Worm (Caenorhabditis elegans) whole organism, midembryonic: ENCODE results near the gene C30E1.4.
"Not testable (repeated sequence)": the region's sequence is repeated elsewhere in the genome, so short reads cannot be mapped to it uniquely, and the experiment has no call there.

Source experiments
- T22C8.4 ChIP-seq: fragments of 200-800 bp; sonication (Bioruptor generic); IDR thresholded peaks from 2 replicates; pipeline ENCODE4 v1.3.6; 2022; ENCODE audit warnings: missing genetic modification characterization, missing compliant biosample characterization
- cog-1 ChIP-seq: sonication (generic microtip); optimal IDR thresholded peaks from 2 replicates; lab custom pipeline; 2016; ENCODE audit warnings: missing genetic modification characterization, missing compliant biosample characterization
- flt-1 ChIP-seq: fragments of 200-800 bp; sonication (Bioruptor generic); IDR thresholded peaks from 2 replicates; pipeline ENCODE4 v1.3.6; 2022; ENCODE audit warnings: missing genetic modification characterization, missing compliant biosample characterization
- klf-2 ChIP-seq: fragments of 200-800 bp; sonication (Bioruptor generic); conservative IDR thresholded peaks from 2 replicates; pipeline ENCODE4 v1.3.6; 2022; ENCODE audit warnings: missing genetic modification reagents, missing genetic modification characterization, missing compliant biosample characterization
- med-1 ChIP-seq: sonication (generic microtip); optimal IDR thresholded peaks from 2 replicates; lab custom pipeline; 2017; ENCODE audit warnings: missing genetic modification characterization, mild to moderate bottlenecking, missing compliant biosample characterization, antibody characterized with exemption, missing genetic modification reagents; ENCODE audit not compliant: insufficient read depth
- ref-1 ChIP-seq: fragments of 200-800 bp; sonication (Bioruptor generic); conservative IDR thresholded peaks from 2 replicates; pipeline ENCODE4 v1.3.6; 2022; ENCODE audit warnings: missing genetic modification reagents, missing genetic modification characterization, missing compliant biosample characterization
- tab-1 ChIP-seq: fragments of 200-800 bp; sonication (Bioruptor generic); IDR thresholded peaks from 2 replicates; pipeline ENCODE4 v1.3.6; 2022; ENCODE audit warnings: missing genetic modification characterization, missing compliant biosample characterization
- ztf-23 ChIP-seq: fragments of 200-800 bp; sonication (Bioruptor generic); IDR thresholded peaks from 2 replicates; pipeline ENCODE4 v1.3.6; 2022; ENCODE audit warnings: missing genetic modification reagents, missing genetic modification characterization, missing compliant biosample characterization
- ztf-29 ChIP-seq: fragments of 200-800 bp; sonication (Bioruptor generic); IDR thresholded peaks from 2 replicates; pipeline ENCODE4 v1.3.6; 2022; ENCODE audit warnings: missing genetic modification reagents, missing genetic modification characterization, missing compliant biosample characterization

The C30E1.4 gene

DNA sequence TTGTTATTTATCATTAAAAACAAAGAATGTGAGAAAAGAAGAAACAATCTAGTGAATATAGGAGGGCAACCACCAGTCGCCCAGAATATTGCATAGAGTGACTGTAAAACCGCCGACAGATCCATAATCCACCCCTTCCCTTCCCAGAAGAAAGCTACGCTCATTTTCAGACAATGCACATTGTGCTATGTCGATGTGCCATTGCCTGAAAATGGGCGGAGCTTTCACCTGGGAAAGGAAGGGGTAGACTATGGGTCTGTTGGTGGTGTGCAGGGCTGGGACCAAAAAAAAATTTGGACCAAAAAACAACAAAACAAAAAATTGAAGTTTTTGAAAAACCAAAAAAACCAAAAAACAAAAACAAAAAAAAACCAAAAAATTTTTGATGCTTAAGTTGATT lies 20.1 kb upstream of the C30E1.4 start, which contains the start of gene F39F10.4:
Gene F39F10.4 (minus strand): TSS at position 101 of the 400 bp plus-strand sequence.
- TF ChIP-seq ztf-29 (GFP tag; lab: Robert Waterston, UW): no peak
- TF ChIP-seq T22C8.4 (GFP tag; lab: Robert Waterston, UW): no peak
- no peak for TF ChIP-seq tab-1 (GFP tag; lab: Robert Waterston, UW)
- TF ChIP-seq ref-1 (GFP tag; lab: Robert Waterston, UW): no peak
- TF ChIP-seq flt-1: no peak
- no peak for TF ChIP-seq ztf-23
- no peak for TF ChIP-seq med-1 (GFP tag; lab: Kevin White, UChicago)
- TF ChIP-seq cog-1 (tag; lab: Kevin White, UChicago): no peak
- TF ChIP-seq klf-2 (GFP tag; lab: Robert Waterston, UW): no peak

DNA sequence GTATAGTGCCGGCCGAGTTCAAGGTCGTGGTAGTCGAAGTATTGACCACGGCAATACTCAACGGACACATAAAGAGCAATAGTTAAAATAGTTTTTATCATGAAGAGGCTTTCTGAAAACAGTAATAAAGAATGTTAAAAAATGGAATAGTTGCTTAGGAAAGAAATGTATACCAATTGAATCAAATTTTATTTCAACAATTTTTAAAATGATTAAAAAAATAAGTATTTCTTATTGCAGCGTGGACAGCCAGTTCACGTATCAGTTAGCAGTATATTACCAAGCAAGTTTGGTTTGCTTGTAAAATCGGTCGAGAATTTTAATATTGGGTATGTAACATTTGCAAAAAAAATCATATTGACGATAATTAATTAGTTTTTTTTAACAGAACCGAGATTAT lies 10.1 kb upstream of the C30E1.4 start, which contains the start of gene F39F10.5:
Gene F39F10.5 (minus strand): TSS at position 101 of the 400 bp plus-strand sequence.
- not testable (repeated sequence) for TF ChIP-seq klf-2 (GFP tag; lab: Robert Waterston, UW); flt-1; ref-1 (GFP tag; lab: Robert Waterston, UW)

DNA sequence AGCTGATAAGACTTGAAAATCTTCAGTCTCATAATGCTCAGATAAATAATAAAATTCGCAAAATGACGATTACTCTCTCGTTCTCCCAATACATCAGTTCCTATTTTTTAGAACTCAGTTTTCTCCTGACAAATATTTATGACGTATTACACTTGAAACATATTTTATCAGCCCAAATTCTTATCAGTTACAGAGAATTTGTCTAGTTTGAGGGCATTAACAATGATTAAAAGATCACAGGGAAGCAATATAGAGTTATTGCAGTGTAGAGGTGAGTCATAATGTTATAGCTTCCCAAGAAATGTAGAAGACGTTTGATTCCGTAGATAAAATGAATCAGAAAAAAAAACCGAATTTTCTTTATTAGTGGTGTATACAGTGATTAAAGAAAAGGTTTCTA lies 4.3 kb upstream of the C30E1.4 start:
- TF ChIP-seq ztf-23: no peak
- no peak for TF ChIP-seq tab-1 (GFP tag; lab: Robert Waterston, UW)
- TF ChIP-seq klf-2 (GFP tag; lab: Robert Waterston, UW): no peak
- TF ChIP-seq T22C8.4 (GFP tag; lab: Robert Waterston, UW): no peak
- no peak for TF ChIP-seq flt-1
- no peak for TF ChIP-seq cog-1 (tag; lab: Kevin White, UChicago)
- no peak for TF ChIP-seq ref-1 (GFP tag; lab: Robert Waterston, UW)
- TF ChIP-seq ztf-29 (GFP tag; lab: Robert Waterston, UW): no peak
- TF ChIP-seq med-1 (GFP tag; lab: Kevin White, UChicago): no peak

DNA sequence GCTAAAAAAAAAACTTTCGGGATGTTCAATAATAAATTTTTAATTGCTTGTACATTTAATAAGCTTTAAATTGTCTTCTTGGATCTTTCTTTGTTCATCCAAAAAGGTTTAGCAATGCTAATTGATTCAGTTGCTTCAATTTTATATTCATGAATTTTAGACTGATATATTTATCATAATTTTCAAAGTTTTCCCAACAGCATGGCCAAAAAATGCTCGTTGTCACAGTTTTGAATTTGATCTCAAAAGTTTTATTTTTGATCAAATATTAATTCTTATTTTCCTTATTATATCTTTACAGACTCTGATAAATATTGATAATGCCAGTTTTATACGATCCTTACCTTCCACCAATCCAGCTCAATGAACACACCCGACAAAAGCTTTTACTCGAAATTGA lies 2.2 kb upstream of the C30E1.4 start, which contains the start of gene fbxb-114:
Gene fbxb-114 (plus strand): TSS at position 301 of the 400 bp plus-strand sequence.
- TF ChIP-seq klf-2 (GFP tag; lab: Robert Waterston, UW) (no peak), med-1 (GFP tag; lab: Kevin White, UChicago) (no peak), ztf-23 (no peak), flt-1 (no peak), T22C8.4 (GFP tag; lab: Robert Waterston, UW) (no peak), ref-1 (GFP tag; lab: Robert Waterston, UW) (no peak), cog-1 (tag; lab: Kevin White, UChicago) (no peak), tab-1 (GFP tag; lab: Robert Waterston, UW) (no peak), ztf-29 (GFP tag; lab: Robert Waterston, UW) (no peak)

DNA sequence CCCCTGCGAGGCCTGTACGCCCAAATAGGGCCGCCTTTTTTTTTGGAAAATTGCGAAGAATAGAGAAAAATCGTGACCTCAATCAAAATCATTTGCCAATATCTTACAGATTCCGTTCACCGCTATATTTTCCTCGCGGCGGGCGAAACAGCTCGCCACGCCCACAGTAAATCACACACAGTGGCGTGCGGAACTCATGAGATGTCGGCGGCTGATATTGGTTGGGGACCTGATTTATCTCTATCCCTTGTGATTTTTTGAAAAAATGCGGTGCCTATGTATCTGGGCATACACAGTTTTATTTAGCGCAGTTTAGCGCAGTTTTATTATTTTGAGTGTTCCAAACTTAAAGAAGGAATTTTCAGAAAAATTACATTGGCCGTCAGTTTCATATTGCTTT lies 1.6 kb downstream of the C30E1.4 start:
- TF ChIP-seq med-1 (GFP tag; lab: Kevin White, UChicago) (no peak), ref-1 (GFP tag; lab: Robert Waterston, UW) (no peak), flt-1 (no peak), cog-1 (tag; lab: Kevin White, UChicago) (no peak), T22C8.4 (GFP tag; lab: Robert Waterston, UW) (no peak), tab-1 (GFP tag; lab: Robert Waterston, UW) (no peak), ztf-29 (GFP tag; lab: Robert Waterston, UW) (no peak), ztf-23 (no peak), klf-2 (GFP tag; lab: Robert Waterston, UW) (no peak)

DNA sequence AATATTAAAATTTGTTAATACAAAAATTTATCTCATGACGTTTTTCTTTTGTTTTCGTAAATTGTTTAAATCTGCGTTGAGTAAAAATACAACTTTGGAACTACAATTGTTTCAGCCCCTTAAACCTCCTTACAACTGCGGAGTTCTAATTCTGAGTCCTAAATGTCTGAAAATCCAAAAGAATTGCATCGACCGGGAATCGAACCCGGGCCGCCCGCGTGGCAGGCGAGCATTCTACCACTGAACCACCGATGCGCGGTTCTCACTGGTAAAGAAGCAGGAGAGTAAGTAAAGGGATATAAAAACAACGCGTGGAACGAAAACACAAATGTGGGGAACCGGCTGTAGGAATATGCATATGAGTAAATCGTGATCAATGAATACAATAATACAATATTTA lies 4.4 kb downstream of the C30E1.4 start:
- TF ChIP-seq ref-1 (GFP tag; lab: Robert Waterston, UW): peak; percentile 81
- TF ChIP-seq T22C8.4 (GFP tag; lab: Robert Waterston, UW): peak; percentile 76
- TF ChIP-seq klf-2 (GFP tag; lab: Robert Waterston, UW): peak; percentile 74
- peak; percentile 95 for TF ChIP-seq flt-1
- TF ChIP-seq ztf-29 (GFP tag; lab: Robert Waterston, UW): peak; percentile 66; the same call in 1 of the 2 replicates
- peak; percentile 89 for TF ChIP-seq tab-1 (GFP tag; lab: Robert Waterston, UW)
- TF ChIP-seq cog-1 (tag; lab: Kevin White, UChicago): peak; percentile 51
- TF ChIP-seq med-1 (GFP tag; lab: Kevin White, UChicago): peak; percentile 68
- peak; percentile 78 for TF ChIP-seq ztf-23

DNA sequence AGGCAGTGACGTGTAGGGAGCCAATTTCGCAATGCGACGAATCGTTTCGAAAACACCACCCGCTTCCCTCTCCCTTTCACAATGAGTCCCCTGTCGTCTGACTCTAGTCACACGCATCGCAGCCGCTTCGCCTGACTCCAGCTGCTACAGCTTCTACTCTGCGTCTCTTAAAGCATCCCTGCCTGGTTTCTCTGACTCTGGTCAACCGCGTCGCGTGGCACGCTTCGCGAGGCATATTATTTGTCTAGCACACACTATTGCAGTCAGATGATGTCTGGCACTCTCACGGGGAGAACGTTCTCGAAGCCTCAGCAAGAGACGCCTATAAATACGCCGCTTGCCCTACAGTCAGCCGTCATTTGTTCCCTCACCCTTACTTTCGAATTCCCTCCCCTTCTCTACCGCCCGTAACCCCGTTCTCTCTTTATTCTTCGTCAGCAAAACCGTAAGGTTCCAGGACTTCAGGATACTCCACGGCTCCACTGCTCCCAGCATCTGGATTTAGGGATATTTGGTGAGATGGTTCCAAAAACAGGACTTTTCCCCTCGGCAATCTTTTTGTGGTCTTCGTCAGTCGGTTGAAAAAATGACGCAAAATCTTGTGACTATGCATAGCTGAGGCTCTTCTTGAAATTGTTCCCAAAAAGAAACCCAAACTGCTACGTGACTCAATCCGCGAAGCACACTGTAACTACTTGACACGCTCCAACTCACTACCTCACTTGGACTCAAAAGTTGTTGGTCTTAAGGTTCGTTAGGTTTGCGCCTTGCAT lies 6.0 kb downstream of the C30E1.4 start:
- peak; percentile 67 for TF ChIP-seq ztf-29 (GFP tag; lab: Robert Waterston, UW)
- peak; percentile 76 for TF ChIP-seq tab-1 (GFP tag; lab: Robert Waterston, UW)
- 0 out of 2 replicates have a peak, but pooled peaks have one; percentile 31 for TF ChIP-seq T22C8.4 (GFP tag; lab: Robert Waterston, UW)
- TF ChIP-seq med-1 (GFP tag; lab: Kevin White, UChicago): no peak
- TF ChIP-seq klf-2 (GFP tag; lab: Robert Waterston, UW): no peak
- TF ChIP-seq ztf-23: peak; percentile 66
- 0 out of 2 replicates have a peak, but pooled peaks have one; percentile 3 for TF ChIP-seq ref-1 (GFP tag; lab: Robert Waterston, UW)
- peak; percentile 98 for TF ChIP-seq cog-1 (tag; lab: Kevin White, UChicago)
- peak; percentile 53 for TF ChIP-seq flt-1

DNA sequence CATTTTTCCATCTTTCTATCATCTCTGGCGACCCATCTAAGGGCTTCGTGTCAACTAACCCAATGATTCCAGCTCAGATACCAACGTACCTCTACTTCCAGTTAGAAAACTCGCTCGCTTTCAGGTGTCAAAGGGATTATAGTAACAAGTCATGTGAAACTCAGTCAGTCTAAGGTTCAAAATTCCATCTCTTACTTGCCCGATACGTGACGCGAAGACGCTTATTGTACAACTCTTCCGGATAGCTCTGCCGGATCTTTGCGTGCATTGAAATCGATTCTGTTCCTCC lies 6.5 kb downstream of the C30E1.4 start:
- TF ChIP-seq T22C8.4 (GFP tag; lab: Robert Waterston, UW) (0 out of 2 replicates have a peak, but pooled peaks have one; percentile 1), tab-1 (GFP tag; lab: Robert Waterston, UW) (no peak)

DNA sequence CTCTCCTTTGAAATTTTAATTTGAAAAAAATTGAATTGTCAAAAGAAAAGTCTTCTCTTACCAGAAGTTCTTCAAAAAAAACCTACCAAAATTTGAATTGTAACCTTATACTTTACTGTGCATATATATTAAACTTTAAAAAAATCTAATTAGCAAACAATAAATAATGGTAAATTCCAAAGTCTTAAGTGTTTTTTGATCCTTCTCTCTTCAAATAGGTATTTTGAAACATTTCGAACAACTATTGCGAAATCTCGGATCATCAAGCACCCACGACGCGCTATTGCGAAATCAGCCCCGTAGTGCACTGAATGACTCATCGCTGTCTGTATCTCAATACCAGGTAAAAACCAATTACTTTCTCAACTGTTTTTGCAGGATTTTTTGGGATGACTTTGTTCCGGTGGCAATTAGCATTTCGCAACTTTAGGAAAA lies 6.9 kb downstream of the C30E1.4 start:
- TF ChIP-seq flt-1 (peak; percentile 54; the same call in 1 of the 2 replicates), T22C8.4 (GFP tag; lab: Robert Waterston, UW) (0 out of 2 replicates have a peak, but pooled peaks have one; percentile 10), tab-1 (GFP tag; lab: Robert Waterston, UW) (no peak)
